Worm (Caenorhabditis elegans) whole organism, L4 larva: ENCODE measurements around the gene idpc-4.

Experiments used
- ces-1 ChIP-seq: fragments of 150-350 bp; sonication (generic microtip); optimal IDR thresholded peaks from 4 replicates; lab custom pipeline; 2014; ENCODE audit warnings: missing biosample characterization, missing genetic modification reagents, missing genetic modification characterization
- ctbp-1 ChIP-seq: fragments of 200-800 bp; sonication (Bioruptor generic); IDR thresholded peaks from 2 replicates; pipeline ENCODE4 v1.3.6; 2022; ENCODE audit warnings: missing genetic modification reagents, missing genetic modification characterization, missing compliant biosample characterization
- dpl-1 ChIP-seq: fragments of 150-350 bp; optimal IDR thresholded peaks from 2 replicates; lab custom pipeline; 2014; ENCODE audit warnings: missing biosample characterization, missing genetic modification reagents, missing genetic modification characterization
- lin-13 ChIP-seq: fragments of 150-350 bp; optimal IDR thresholded peaks from 2 replicates; lab custom pipeline; 2014; ENCODE audit warnings: missing biosample characterization, missing genetic modification reagents, missing genetic modification characterization
- mdl-1 ChIP-seq, 2 experiments: fragments of 150-350 bp in 1 of 2; sonication (generic microtip) in 1 of 2; optimal IDR thresholded peaks; 2 replicates each; lab custom pipeline; 2014 to 2017; ENCODE audit warnings: missing biosample characterization in 2 of 2, missing genetic modification characterization in 2 of 2
- nhr-11 ChIP-seq: fragments of 150-350 bp; optimal IDR thresholded peaks from 2 replicates; lab custom pipeline; 2014; ENCODE audit warnings: missing biosample characterization, missing genetic modification characterization
- nhr-6 ChIP-seq: fragments of 150-350 bp; optimal IDR thresholded peaks from 2 replicates; lab custom pipeline; 2014; ENCODE audit warnings: missing biosample characterization, missing genetic modification characterization
- skn-1 ChIP-seq: fragments of 150-350 bp; optimal IDR thresholded peaks from 2 replicates; lab custom pipeline; 2014; ENCODE audit warnings: missing biosample characterization, missing genetic modification characterization
- unc-62 ChIP-seq, 3 experiments: fragments of 150-350 bp in 1 of 3; sonication (generic microtip); optimal IDR thresholded peaks in 2 of 3; peaks in 1 of 3; 1 replicate in 1 of 3; 2 replicates in 2 of 3; lab custom pipeline; 2014 to 2017; ENCODE audit warnings: missing biosample characterization in 3 of 3, missing genetic modification characterization in 3 of 3, missing genetic modification reagents in 3 of 3, missing genotype in 1 of 3
- ztf-7 ChIP-seq: fragments of 150-350 bp; optimal IDR thresholded peaks from 2 replicates; lab custom pipeline; 2014; ENCODE audit warnings: missing biosample characterization, missing genetic modification characterization

ce11 chrV:9616687-9617086, 8.5 kb upstream of the idpc-4 start:
- TF ChIP-seq unc-62 (GFP tag; optimal IDR thresholded peaks at IDR 0.05 in 1 of 2; lab: Kevin White, UChicago) (no peak), unc-62 (tag; optimal IDR thresholded peaks at IDR 0.05; lab: Kevin White, UChicago) (no peak), nhr-6 (tag; lab: Kevin White, UChicago) (no peak), nhr-11 (no peak), dpl-1 (no peak), ces-1 (GFP tag; lab: Kevin White, UChicago) (no peak), lin-13 (no peak), ctbp-1 (GFP tag; lab: Robert Waterston, UW) (no peak), ztf-7 (tag; lab: Kevin White, UChicago) (no peak), mdl-1 (tag; optimal IDR thresholded peaks at IDR 0.05; lab: Kevin White, UChicago) (no peak), skn-1 (tag; lab: Kevin White, UChicago) (no peak)
